Fruit fly (Drosophila melanogaster): ENCODE data around the gene Jhbp11.

Jhbp11 gene

dm6 chr3R:27100930-27101329 lies at the start of gene Jhbp11:
TSS of gene Jhbp11 (plus strand) at chr3R:27101230.
- no peak for TF ChIP-seq D1 (tag; optimal IDR thresholded peaks at IDR 0.05)
- TF ChIP-seq CG12605 (GFP tag; IDR thresholded peaks at IDR 0.05) = no peak
- no peak for TF ChIP-seq fd96Ca (GFP tag; IDR thresholded peaks at IDR 0.05)
- peak; percentile 28 for TF ChIP-seq CG8159 (tag; optimal IDR thresholded peaks at IDR 0.05)
- peak; percentile 14 for TF ChIP-seq CG17806 (tag; optimal IDR thresholded peaks at IDR 0.05)
- peak; percentile 15 for TF ChIP-seq CG14655 (GFP tag; optimal IDR thresholded peaks at IDR 0.05)

- TF ChIP-seq D1 (tag; optimal IDR thresholded peaks at IDR 0.05) (no peak), CG34367 (tag; optimal IDR thresholded peaks at IDR 0.05) (no peak), Pif1A (GFP tag; optimal IDR thresholded peaks at IDR 0.05) (no peak), CG15710 (tag; optimal IDR thresholded peaks at IDR 0.05) (no peak), CG13204 (GFP tag; optimal IDR thresholded peaks at IDR 0.05) (no peak), CG14655 (GFP tag; optimal IDR thresholded peaks at IDR 0.05) (no peak), gl (tag; optimal IDR thresholded peaks at IDR 0.05) (no peak), CG9948 (tag; optimal IDR thresholded peaks at IDR 0.05) (no peak), Snoo (tag; optimal IDR thresholded peaks at IDR 0.05) (no peak), Ets98B (GFP tag; IDR thresholded peaks at IDR 0.05) (no peak)
These were observed 44.9 kb upstream of the Jhbp11 start for dm6 chr3R:27056152-27056551.

- TF ChIP-seq EcR (GFP tag; optimal IDR thresholded peaks at IDR 0.05) (no peak), CG32121 (GFP tag; IDR thresholded peaks at IDR 0.05) (no peak), Pif1A (GFP tag; optimal IDR thresholded peaks at IDR 0.05) (no peak), D1 (tag; optimal IDR thresholded peaks at IDR 0.05) (no peak), CG4496 (GFP tag; IDR thresholded peaks at IDR 0.05) (no peak), Snoo (tag; optimal IDR thresholded peaks at IDR 0.05) (no peak)
These were observed 39.1 kb upstream of the Jhbp11 start, which contains the start of gene CG34292 for dm6 chr3R:27061916-27062315. TSS of gene CG34292 (plus strand) at chr3R:27062216.

dm6 chr3R:27064099-27064498 lies 36.9 kb upstream of the Jhbp11 start, which contains the start of gene Nep5:
TSS of gene Nep5 (minus strand) at chr3R:27064199.
- TF ChIP-seq EcR (GFP tag; optimal IDR thresholded peaks at IDR 0.05) (no peak), CG17806 (tag; optimal IDR thresholded peaks at IDR 0.05) (no peak), CG8301 (tag; optimal IDR thresholded peaks at IDR 0.05) (no peak), D1 (tag; optimal IDR thresholded peaks at IDR 0.05) (no peak), CG34367 (tag; optimal IDR thresholded peaks at IDR 0.05) (no peak), fd96Ca (GFP tag; IDR thresholded peaks at IDR 0.05) (no peak), CG4496 (GFP tag; IDR thresholded peaks at IDR 0.05) (no peak), gl (tag; optimal IDR thresholded peaks at IDR 0.05) (no peak), Pif1A (GFP tag; optimal IDR thresholded peaks at IDR 0.05) (no peak), CG14655 (GFP tag; optimal IDR thresholded peaks at IDR 0.05) (no peak), CG32121 (GFP tag; IDR thresholded peaks at IDR 0.05) (no peak)

- TF ChIP-seq CG15710 (tag; optimal IDR thresholded peaks at IDR 0.05) = no peak
- TF ChIP-seq rn (GFP tag; IDR thresholded peaks at IDR 0.05) = no peak
- TF ChIP-seq CG4496 (GFP tag; IDR thresholded peaks at IDR 0.05) = no peak
- no peak for TF ChIP-seq Ets98B (GFP tag; IDR thresholded peaks at IDR 0.05)
- no peak for TF ChIP-seq CG9948 (tag; optimal IDR thresholded peaks at IDR 0.05)
- TF ChIP-seq CG14655 (GFP tag; optimal IDR thresholded peaks at IDR 0.05) = no peak
- no peak for TF ChIP-seq CG8159 (tag; optimal IDR thresholded peaks at IDR 0.05)
- TF ChIP-seq EcR (GFP tag; optimal IDR thresholded peaks at IDR 0.05) = no peak
- no peak for TF ChIP-seq CG12605 (GFP tag; IDR thresholded peaks at IDR 0.05)
These were observed 35.9 kb upstream of the Jhbp11 start, which contains the start of gene CG43935 for dm6 chr3R:27065136-27065535. TSS of gene CG43935 (plus strand) at chr3R:27065436.

dm6 chr3R:27067362-27067761 lies 33.7 kb upstream of the Jhbp11 start:
- TF ChIP-seq CG12605 (GFP tag; IDR thresholded peaks at IDR 0.05) (no peak), EcR (GFP tag; optimal IDR thresholded peaks at IDR 0.05) (no peak), CG14655 (GFP tag; optimal IDR thresholded peaks at IDR 0.05) (no peak), Pif1A (GFP tag; optimal IDR thresholded peaks at IDR 0.05) (no peak), CG8159 (tag; optimal IDR thresholded peaks at IDR 0.05) (no peak), fd96Ca (GFP tag; IDR thresholded peaks at IDR 0.05) (no peak), CG15710 (tag; optimal IDR thresholded peaks at IDR 0.05) (no peak), CG34367 (tag; optimal IDR thresholded peaks at IDR 0.05) (no peak), CG9948 (tag; optimal IDR thresholded peaks at IDR 0.05) (no peak), Ets98B (GFP tag; IDR thresholded peaks at IDR 0.05) (no peak), CG13204 (GFP tag; optimal IDR thresholded peaks at IDR 0.05) (no peak), CG4496 (GFP tag; IDR thresholded peaks at IDR 0.05) (no peak), rn (GFP tag; IDR thresholded peaks at IDR 0.05) (no peak), Pif1B (GFP tag; optimal IDR thresholded peaks at IDR 0.05) (no peak), CG10348 (GFP tag; IDR thresholded peaks at IDR 0.05) (no peak), CG8301 (tag; optimal IDR thresholded peaks at IDR 0.05) (no peak), CG17806 (tag; optimal IDR thresholded peaks at IDR 0.05) (no peak), D1 (tag; optimal IDR thresholded peaks at IDR 0.05) (no peak)

- TF ChIP-seq rn (GFP tag; IDR thresholded peaks at IDR 0.05) (no peak), CG9948 (tag; optimal IDR thresholded peaks at IDR 0.05) (no peak), CG14655 (GFP tag; optimal IDR thresholded peaks at IDR 0.05) (no peak), Pif1B (GFP tag; optimal IDR thresholded peaks at IDR 0.05) (no peak), CG4496 (GFP tag; IDR thresholded peaks at IDR 0.05) (0 out of 3 replicates have a peak, but pooled peaks have one; percentile 33), Pif1A (GFP tag; optimal IDR thresholded peaks at IDR 0.05) (peak; percentile 44), Snoo (tag; optimal IDR thresholded peaks at IDR 0.05) (no peak), Ets98B (GFP tag; IDR thresholded peaks at IDR 0.05) (peak; percentile 26; the same call in 1 of the 2 replicates), fd96Ca (GFP tag; IDR thresholded peaks at IDR 0.05) (peak; percentile 33; the same call in 1 of the 3 replicates), CG12605 (GFP tag; IDR thresholded peaks at IDR 0.05) (peak; percentile 36; the same call in 1 of the 2 replicates), CG13204 (GFP tag; optimal IDR thresholded peaks at IDR 0.05) (no peak), CG8159 (tag; optimal IDR thresholded peaks at IDR 0.05) (peak; percentile 34), CG15710 (tag; optimal IDR thresholded peaks at IDR 0.05) (no peak), CG34367 (tag; optimal IDR thresholded peaks at IDR 0.05) (peak; percentile 57), CG32121 (GFP tag; IDR thresholded peaks at IDR 0.05) (no peak), EcR (GFP tag; optimal IDR thresholded peaks at IDR 0.05) (no peak), CG10348 (GFP tag; IDR thresholded peaks at IDR 0.05) (no peak), gl (tag; optimal IDR thresholded peaks at IDR 0.05) (peak; percentile 66), D1 (tag; optimal IDR thresholded peaks at IDR 0.05) (no peak), CG17806 (tag; optimal IDR thresholded peaks at IDR 0.05) (no peak), CG8301 (tag; optimal IDR thresholded peaks at IDR 0.05) (no peak)
These were observed 31.8 kb upstream of the Jhbp11 start for dm6 chr3R:27069201-27069600.

All from whole organism, pupa.